Worm (Caenorhabditis elegans) whole organism, early embryonic: ENCODE results near the gene comt-2.

ENCODE experiments used
- B0310.2 ChIP-seq: sonication (generic microtip); optimal IDR thresholded peaks from 2 replicates; lab custom pipeline; 2016; ENCODE audit warnings: mild to moderate bottlenecking, missing genetic modification characterization, missing compliant biosample characterization
- aly-1 ChIP-seq: sonication (generic microtip); optimal IDR thresholded peaks from 2 replicates; lab custom pipeline; 2016; ENCODE audit warnings: missing genetic modification characterization, missing compliant biosample characterization
- ama-1 ChIP-seq: fragments of 150-350 bp; optimal IDR thresholded peaks from 2 replicates; lab custom pipeline; 2014
- ceh-36 ChIP-seq: sonication (generic microtip); optimal IDR thresholded peaks from 2 replicates; lab custom pipeline; 2016; ENCODE audit warnings: missing genetic modification characterization, inconsistent platforms, missing compliant biosample characterization
- hmbx-1 ChIP-seq: sonication (generic microtip); optimal IDR thresholded peaks from 2 replicates; lab custom pipeline; 2016; ENCODE audit warnings: mild to moderate bottlenecking, missing genetic modification characterization, missing compliant biosample characterization
- hmg-4 ChIP-seq: fragments of 200-800 bp; sonication (Bioruptor generic); optimal IDR thresholded peaks from 2 replicates; lab custom pipeline; 2018; ENCODE audit warnings: mild to moderate bottlenecking, missing genetic modification characterization, missing compliant biosample characterization
- sea-1 ChIP-seq: fragments of 200-800 bp; sonication (Bioruptor generic); conservative IDR thresholded peaks from 2 replicates; pipeline ENCODE4 v1.3.6; 2022; ENCODE audit warnings: missing genetic modification characterization, missing compliant biosample characterization
- tra-4 ChIP-seq: sonication (generic microtip); optimal IDR thresholded peaks from 2 replicates; lab custom pipeline; 2017; ENCODE audit warnings: missing genetic modification characterization, missing compliant biosample characterization

DNA sequence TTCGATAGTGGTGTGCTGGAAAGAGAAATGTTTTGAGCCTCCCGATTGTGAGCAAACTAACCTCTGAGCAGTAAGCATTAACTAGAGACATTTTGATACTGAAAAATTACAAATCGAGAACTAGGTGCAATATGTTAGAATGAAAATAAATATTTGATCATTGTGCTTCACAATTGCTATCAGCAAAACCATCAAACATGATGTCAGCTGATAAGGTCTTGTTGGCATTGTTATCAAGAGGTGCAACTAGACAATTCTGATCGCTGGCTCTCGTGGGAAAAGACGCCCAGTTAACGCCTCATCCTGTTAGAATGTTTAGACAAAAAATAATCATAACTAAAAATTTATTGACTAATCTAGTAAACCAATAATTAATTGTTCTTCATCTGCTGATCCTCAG is at the start of gene comt-2:
- TF ChIP-seq ama-1 (lab: Kevin White, UChicago) (no peak), aly-1 (no peak), hmg-4 (GFP tag; lab: Kevin White, UChicago) (no peak), ceh-36 (tag; lab: Kevin White, UChicago) (no peak), tra-4 (tag; lab: Kevin White, UChicago) (no peak), sea-1 (no peak), hmbx-1 (tag; lab: Kevin White, UChicago) (no peak), B0310.2 (tag; lab: Kevin White, UChicago) (no peak)
